Worm (Caenorhabditis elegans): ENCODE data around the gene tbx-36.

tbx-36 gene

DNA sequence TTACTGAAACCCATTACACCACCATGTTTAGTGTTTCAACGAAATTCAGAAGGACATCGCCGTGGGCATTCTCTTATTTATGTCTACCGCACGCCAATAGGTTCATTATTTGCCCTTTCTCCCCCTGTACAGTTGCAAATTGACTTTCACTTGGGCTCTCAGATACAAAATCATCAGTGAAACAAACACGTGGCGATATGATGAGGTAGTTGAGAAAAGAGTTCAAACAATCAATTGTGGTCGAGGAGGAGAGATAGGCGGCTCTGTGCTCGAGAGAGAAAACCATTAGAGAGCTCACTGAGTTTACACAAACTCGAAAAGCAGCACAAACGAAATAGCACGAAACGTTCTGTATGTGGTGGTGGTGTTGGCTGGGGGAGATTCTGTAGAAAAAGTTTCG, 6.7 kb downstream of the tbx-36 start:
- no peak for TF ChIP-seq W03F9.2 (tag; optimal IDR thresholded peaks at IDR 0.05)
- no peak for TF ChIP-seq dao-5 (tag; optimal IDR thresholded peaks at IDR 0.05)
- TF ChIP-seq him-1 (tag; optimal IDR thresholded peaks at IDR 0.05), result no peak

DNA sequence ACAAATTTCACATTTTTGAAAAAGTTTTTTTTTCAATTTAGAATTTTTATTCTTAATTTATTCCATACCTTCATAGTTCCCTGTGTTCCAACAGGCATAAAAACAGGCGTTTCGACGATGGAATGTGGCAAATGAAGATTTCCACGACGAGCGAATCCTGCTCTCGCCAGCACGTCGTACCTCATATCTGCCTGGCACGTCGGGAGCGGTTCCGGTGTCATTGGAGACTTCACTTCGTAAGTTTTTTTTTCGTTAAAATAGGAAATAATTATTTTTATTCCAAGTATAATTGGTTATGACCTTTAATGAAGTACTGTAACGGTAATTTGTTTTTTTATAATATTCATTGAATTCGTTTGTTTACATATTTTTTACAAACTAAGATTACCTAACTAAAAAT, 9.2 kb downstream of the tbx-36 start, which contains the start of gene tgt-1:
TSS of gene tgt-1 (minus strand) at position 232 of the 400 bp plus-strand sequence.
- TF ChIP-seq W03F9.2 (tag; optimal IDR thresholded peaks at IDR 0.05) (no peak), dao-5 (tag; optimal IDR thresholded peaks at IDR 0.05) (no peak), him-1 (tag; optimal IDR thresholded peaks at IDR 0.05) (no peak)

DNA sequence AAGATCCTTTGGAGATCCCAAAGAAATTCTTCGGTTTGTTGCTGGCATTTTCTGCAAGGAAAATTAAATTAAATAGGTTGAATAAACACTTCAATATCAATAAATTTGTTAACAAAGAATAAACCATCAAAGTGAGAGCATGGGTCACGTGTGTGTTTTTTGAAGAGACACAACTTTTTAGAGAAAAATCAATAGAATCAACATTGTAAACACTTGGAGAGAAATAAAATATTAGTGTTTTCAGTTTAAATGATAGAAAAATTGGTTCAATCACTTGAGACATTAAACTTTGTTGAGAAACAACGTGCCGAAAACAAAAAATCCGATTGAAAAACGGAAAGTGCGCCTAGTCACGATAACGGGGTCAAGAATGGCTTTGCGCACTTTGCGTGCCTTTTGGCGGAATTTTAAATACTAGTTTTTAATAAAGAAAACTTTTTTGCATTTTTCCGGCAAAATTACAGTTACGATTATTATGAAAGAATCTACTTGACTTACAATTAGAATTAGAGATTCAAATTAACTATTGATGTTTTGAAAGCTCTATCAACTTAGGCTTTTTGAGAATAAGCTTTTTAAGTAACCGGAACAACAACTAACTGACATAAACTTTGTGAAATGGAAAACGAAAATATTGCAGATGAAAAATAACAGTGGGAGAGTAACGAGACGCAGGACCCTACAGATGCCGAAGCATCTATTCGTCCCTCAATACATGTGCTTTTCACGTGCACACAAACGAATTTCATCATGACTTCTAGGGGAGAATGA, 11.3 kb downstream of the tbx-36 start, which contains the start of gene ZK829.7:
TSS of gene ZK829.7 (minus strand) at position 51 of the 771 bp plus-strand sequence.
- TF ChIP-seq dao-5 (tag; optimal IDR thresholded peaks at IDR 0.05), result no peak
- TF ChIP-seq him-1 (tag; optimal IDR thresholded peaks at IDR 0.05), result no peak
- TF ChIP-seq W03F9.2 (tag; optimal IDR thresholded peaks at IDR 0.05), result peak; percentile 41

DNA sequence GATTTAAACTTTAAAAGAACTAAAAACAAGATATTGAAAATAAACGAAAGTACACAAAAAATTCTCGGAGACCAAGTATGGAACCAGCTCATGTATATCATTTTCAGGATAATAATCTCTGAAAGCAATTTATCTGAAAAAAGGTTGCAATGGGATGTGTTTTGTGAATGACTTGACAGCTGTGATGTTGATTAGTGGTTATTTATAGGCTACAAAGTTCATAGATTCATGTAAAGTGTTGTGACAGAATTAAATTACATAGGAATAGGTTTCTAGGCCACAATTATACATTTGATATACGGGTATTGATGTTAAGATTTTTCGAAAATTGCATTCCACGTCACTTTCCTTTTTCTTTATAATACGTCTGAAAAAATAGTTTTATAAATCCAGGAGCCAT, 15.0 kb downstream of the tbx-36 start, which contains the start of gene srj-1:
TSS of gene srj-1 (minus strand) at position 101 of the 400 bp plus-strand sequence.
- TF ChIP-seq W03F9.2 (tag; optimal IDR thresholded peaks at IDR 0.05) (no peak), him-1 (tag; optimal IDR thresholded peaks at IDR 0.05) (no peak), dao-5 (tag; optimal IDR thresholded peaks at IDR 0.05) (no peak)

DNA sequence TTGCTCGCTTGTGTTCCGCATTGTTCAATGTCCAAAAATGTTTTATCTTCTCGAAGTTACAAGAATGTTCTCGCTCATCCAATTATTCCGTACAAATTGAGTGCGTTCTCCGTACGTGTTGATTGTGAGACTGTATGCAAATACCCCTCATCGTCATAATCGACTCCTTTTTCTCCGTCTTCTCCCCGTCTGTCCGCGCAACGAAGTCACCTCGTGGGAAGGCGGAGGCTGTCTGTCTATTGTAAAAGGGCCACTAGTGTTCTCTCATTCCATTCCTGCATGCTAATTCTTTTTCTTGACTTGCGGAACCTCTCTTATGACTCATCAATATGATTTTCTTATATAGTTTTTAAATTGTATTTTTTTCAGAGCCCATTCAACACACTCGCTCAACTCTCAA, 19.8 kb downstream of the tbx-36 start, which contains the start of gene ZK829.9:
TSS of gene ZK829.9 (plus strand) at position 364 of the 400 bp plus-strand sequence.
- TF ChIP-seq dao-5 (tag; optimal IDR thresholded peaks at IDR 0.05) (no peak), W03F9.2 (tag; optimal IDR thresholded peaks at IDR 0.05) (no peak), him-1 (tag; optimal IDR thresholded peaks at IDR 0.05) (no peak)

DNA sequence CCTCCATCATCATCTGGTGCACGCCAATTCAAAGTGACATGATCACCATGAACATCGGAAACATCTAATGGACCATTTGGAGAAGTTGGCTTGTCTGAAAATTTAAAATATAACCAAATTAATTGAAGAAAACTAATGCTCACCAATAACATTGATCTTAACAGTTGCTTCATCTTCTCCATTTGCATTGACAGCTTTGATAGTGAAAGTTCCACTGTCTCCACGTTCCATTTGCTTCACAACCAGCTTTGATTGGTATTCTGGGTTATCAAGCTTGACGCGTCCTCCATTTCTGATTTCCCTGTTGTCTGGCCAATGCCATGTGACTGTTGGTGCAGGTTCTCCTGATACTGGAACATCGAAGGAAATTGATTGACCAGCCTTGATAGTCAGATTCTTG, 36.0 kb downstream of the tbx-36 start:
- no peak for TF ChIP-seq dao-5 (tag; optimal IDR thresholded peaks at IDR 0.05)

Data from whole organism, L4/young adult.